Worm (Caenorhabditis elegans): ENCODE results near the gene gcsh-1.

The gcsh-1 gene

ce11 chrX:14520463-14520862 lies 5.6 kb upstream of the gcsh-1 start, which contains the start of gene D1025.1:
Gene D1025.1, plus strand, starts transcription at chrX:14520763.
- TF ChIP-seq ztf-11 (tag; optimal IDR thresholded peaks at IDR 0.05) (no peak), lim-7 (GFP tag; IDR thresholded peaks at IDR 0.05) (no peak), lin-29 (GFP tag; IDR thresholded peaks at IDR 0.05) (no peak), nhr-25 (tag; optimal IDR thresholded peaks at IDR 0.05; ENCODE audit: borderline replicate concordance, insufficient read depth) (no peak), zag-1 (tag; optimal IDR thresholded peaks at IDR 0.05) (no peak), ama-1 (optimal IDR thresholded peaks at IDR 0.05) (no peak), T26A8.4 (GFP tag; IDR thresholded peaks at IDR 0.05) (no peak), hif-1 (tag; optimal IDR thresholded peaks at IDR 0.05) (no peak), hlh-11 (tag; optimal IDR thresholded peaks at IDR 0.05) (no peak), Y75B8A.6 (GFP tag; IDR thresholded peaks at IDR 0.05) (no peak), dmd-8 (GFP tag; IDR thresholded peaks at IDR 0.05) (no peak), gei-8 (GFP tag; optimal IDR thresholded peaks at IDR 0.05) (no peak), unc-39 (tag; optimal IDR thresholded peaks at IDR 0.05) (no peak), zip-2 (tag; optimal IDR thresholded peaks at IDR 0.05) (no peak), aha-1 (tag) (no peak)

ce11 chrX:14517842-14518241 lies 3.0 kb upstream of the gcsh-1 start:
- TF ChIP-seq ama-1 (optimal IDR thresholded peaks at IDR 0.05) (no peak), attf-4 (tag; optimal IDR thresholded peaks at IDR 0.05) (no peak), egl-43 (GFP tag; IDR thresholded peaks at IDR 0.05) (0 out of 2 replicates have a peak, but pooled peaks have one; percentile 10), lin-1 (GFP tag; IDR thresholded peaks at IDR 0.05) (no peak), mxl-2 (GFP tag; conservative IDR thresholded peaks at IDR 0.05) (no peak), set-16 (GFP tag; IDR thresholded peaks at IDR 0.05) (peak; percentile 36), hmg-1.1 (GFP tag; IDR thresholded peaks at IDR 0.05) (no peak), lin-15B (tag; optimal IDR thresholded peaks at IDR 0.05) (no peak), tag-97 (GFP tag; IDR thresholded peaks at IDR 0.05) (no peak), aha-1 (tag) (peak; percentile 85), nhr-11 (tag; optimal IDR thresholded peaks at IDR 0.05) (no peak), mes-2 (tag; optimal IDR thresholded peaks at IDR 0.05; ENCODE audit: poor library complexity, severe bottlenecking) (no peak), T26A8.4 (GFP tag; IDR thresholded peaks at IDR 0.05) (no peak), nhr-25 (tag; optimal IDR thresholded peaks at IDR 0.05; ENCODE audit: borderline replicate concordance, insufficient read depth) (no peak), nhr-237 (tag; optimal IDR thresholded peaks at IDR 0.05) (no peak), jun-1 (tag; optimal IDR thresholded peaks at IDR 0.05) (no peak), daf-8 (GFP tag; IDR thresholded peaks at IDR 0.05) (no peak), hlh-11 (tag; optimal IDR thresholded peaks at IDR 0.05) (no peak), cey-2 (tag; optimal IDR thresholded peaks at IDR 0.05; ENCODE audit: borderline replicate concordance, insufficient read depth) (no peak), D1046.2 (GFP tag; IDR thresholded peaks at IDR 0.05) (no peak)

ce11 chrX:14516560-14516959 lies 1.7 kb upstream of the gcsh-1 start, which contains the start of gene D1025.10:
Gene D1025.10, plus strand, starts transcription at chrX:14516860.
- TF ChIP-seq mxl-2 (GFP tag; conservative IDR thresholded peaks at IDR 0.05) (no peak), mxl-3 (GFP tag; optimal IDR thresholded peaks at IDR 0.05) (no peak), dve-1 (tag; optimal IDR thresholded peaks at IDR 0.05; ENCODE audit: insufficient read depth) (peak; percentile 5), dmd-6 (GFP tag; IDR thresholded peaks at IDR 0.05) (peak; percentile 55; the same call in 1 of the 2 replicates)

- TF ChIP-seq nhr-77 (tag; optimal IDR thresholded peaks at IDR 0.05) (no peak), lin-1 (GFP tag; IDR thresholded peaks at IDR 0.05) (no peak), ctbp-1 (GFP tag; IDR thresholded peaks at IDR 0.05) (no peak), zfp-2 (tag; optimal IDR thresholded peaks at IDR 0.05) (no peak), rbr-2 (tag; optimal IDR thresholded peaks at IDR 0.05) (no peak), hmg-1.1 (GFP tag; IDR thresholded peaks at IDR 0.05) (peak; percentile 30; the same call in 1 of the 2 replicates), F10B5.3 (tag; optimal IDR thresholded peaks at IDR 0.05) (no peak), unc-62 (GFP tag; optimal IDR thresholded peaks at IDR 0.05 in 1 of 2) (peak in 1 of 2 experiments; percentile 84), unc-62 (tag; optimal IDR thresholded peaks at IDR 0.05) (no peak), daf-16 (GFP tag; optimal IDR thresholded peaks at IDR 0.05) (no peak), daf-16 (tag; optimal IDR thresholded peaks at IDR 0.05) (no peak), pqm-1 (tag; optimal IDR thresholded peaks at IDR 0.05) (no peak), mep-1 (tag; optimal IDR thresholded peaks at IDR 0.05) (peak; percentile 46), ceh-20 (GFP tag; IDR thresholded peaks at IDR 0.05) (no peak), Y5F2A.4 (GFP tag; optimal IDR thresholded peaks at IDR 0.05) (no peak), ces-1 (GFP tag; optimal IDR thresholded peaks at IDR 0.05) (no peak), aha-1 (tag) (peak; percentile 19), fkh-10 (GFP tag; optimal IDR thresholded peaks at IDR 0.05) (peak; percentile 29)
These were observed 1.4 kb downstream of the gcsh-1 start for ce11 chrX:14513462-14513861.

Data from whole organism, L4 larva.